Fruit fly (Drosophila melanogaster): ENCODE measurements around the gene CG34049.

The CG34049 gene

DNA sequence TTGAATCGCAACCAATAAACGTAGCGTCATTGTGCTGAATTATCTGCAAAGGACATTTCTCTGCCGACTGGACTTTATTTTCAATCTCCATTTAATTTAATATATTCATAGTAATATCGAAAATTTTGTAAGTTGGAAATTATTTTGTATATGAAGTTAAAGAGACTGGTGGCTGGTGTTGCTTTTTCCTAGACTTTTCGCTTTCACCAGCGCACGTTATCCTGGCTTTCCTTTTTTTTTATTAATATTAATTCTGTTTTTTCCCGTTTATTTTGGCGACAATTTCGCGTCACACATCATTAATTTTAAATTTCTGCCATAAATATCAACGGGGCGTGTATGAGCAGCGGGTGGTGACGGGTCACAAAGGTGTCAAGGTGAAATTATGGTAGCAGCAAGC, at the start of gene CG34049:
CG34049 (minus strand) TSS at position 101 of the 400 bp plus-strand sequence.
- TF ChIP-seq CG8478 (optimal IDR thresholded peaks at IDR 0.05) (no peak), CTCF (optimal IDR thresholded peaks at IDR 0.05) (no peak)

DNA sequence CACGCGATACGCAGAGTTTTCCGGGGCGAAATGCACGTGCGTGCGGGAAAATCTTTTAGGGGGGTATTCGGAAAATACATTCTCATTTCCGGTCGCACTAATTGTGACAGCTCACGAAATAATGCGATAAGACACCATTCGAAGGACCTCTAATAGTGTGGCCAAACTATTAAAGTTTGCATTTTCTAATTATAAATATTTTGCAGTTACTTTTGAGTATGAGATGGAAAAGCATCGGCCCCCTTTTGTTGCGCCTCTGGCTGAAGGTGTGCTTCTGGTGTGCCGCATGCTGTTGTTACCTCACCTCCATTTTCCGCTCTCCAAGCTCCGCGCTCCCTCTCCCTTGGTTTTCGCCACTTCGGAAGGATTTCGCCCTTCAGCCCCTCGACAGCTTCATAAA, 49.0 kb upstream of the CG34049 start:
- TF ChIP-seq CTCF (optimal IDR thresholded peaks at IDR 0.05) (no peak), CG8478 (optimal IDR thresholded peaks at IDR 0.05) (no peak)

- TF ChIP-seq CG8478 (optimal IDR thresholded peaks at IDR 0.05) (no peak), CTCF (optimal IDR thresholded peaks at IDR 0.05) (no peak)
These were observed 46.3 kb upstream of the CG34049 start, which contains the start of gene eys for dm6 chr2L:2311449-2311848. eys (plus strand) TSS chr2L:2311680.

- no peak for TF ChIP-seq CG8478 (optimal IDR thresholded peaks at IDR 0.05)
- no peak for TF ChIP-seq CTCF (optimal IDR thresholded peaks at IDR 0.05)
These were observed 42.5 kb upstream of the CG34049 start, which contains the start of gene CG16995 for dm6 chr2L:2307648-2308047. CG16995 (plus strand) TSS chr2L:2307948.

- TF ChIP-seq CTCF (optimal IDR thresholded peaks at IDR 0.05) (no peak), CG8478 (optimal IDR thresholded peaks at IDR 0.05) (no peak)
These were observed 34.7 kb upstream of the CG34049 start, which contains the start of gene CG31949 for dm6 chr2L:2299803-2300202. CG31949 (plus strand) TSS chr2L:2300103.

dm6 chr2L:2290638-2291037, 25.5 kb upstream of the CG34049 start, which contains the start of gene robl22E:
robl22E (minus strand) TSS chr2L:2290738.
- TF ChIP-seq CTCF (optimal IDR thresholded peaks at IDR 0.05): no peak
- no peak for TF ChIP-seq CG8478 (optimal IDR thresholded peaks at IDR 0.05)

- TF ChIP-seq CG8478 (optimal IDR thresholded peaks at IDR 0.05): no peak
- TF ChIP-seq CTCF (optimal IDR thresholded peaks at IDR 0.05): no peak
These were observed 24.2 kb upstream of the CG34049 start, which contains the start of gene CG17237 for dm6 chr2L:2289316-2289715. CG17237 (minus strand) TSS chr2L:2289416.

- TF ChIP-seq CG8478 (optimal IDR thresholded peaks at IDR 0.05) (no peak), CTCF (optimal IDR thresholded peaks at IDR 0.05) (no peak)
These were observed 22.7 kb upstream of the CG34049 start, which contains the start of gene CG42658 for dm6 chr2L:2287807-2288206. CG42658 (minus strand) TSS chr2L:2287907.

- no peak for TF ChIP-seq CTCF (optimal IDR thresholded peaks at IDR 0.05)
These were observed 21.7 kb upstream of the CG34049 start, which contains the start of gene CG31681 for dm6 chr2L:2286773-2287172. CG31681 (minus strand) TSS chr2L:2286873.

dm6 chr2L:2284863-2285262, 19.7 kb upstream of the CG34049 start, which contains the start of gene CG4271:
CG4271 (plus strand) TSS chr2L:2285163.
- TF ChIP-seq CG8478 (optimal IDR thresholded peaks at IDR 0.05) (no peak), CTCF (optimal IDR thresholded peaks at IDR 0.05) (no peak)

- TF ChIP-seq CG8478 (optimal IDR thresholded peaks at IDR 0.05) (no peak), CTCF (optimal IDR thresholded peaks at IDR 0.05) (no peak)
These were observed 3.9 kb upstream of the CG34049 start, which contains the start of gene CG17242 for dm6 chr2L:2269040-2269439. CG17242 (minus strand) TSS chr2L:2269140.

dm6 chr2L:2263142-2263541, 2.0 kb downstream of the CG34049 start, which contains the start of gene CG4270:
CG4270 (plus strand) TSS chr2L:2263442.
- TF ChIP-seq CTCF (optimal IDR thresholded peaks at IDR 0.05): no peak
- no peak for TF ChIP-seq CG8478 (optimal IDR thresholded peaks at IDR 0.05)

dm6 chr2L:2254950-2255349, 10.2 kb downstream of the CG34049 start, which contains the start of gene Send1:
Send1 (minus strand) TSS chr2L:2255050.
- no peak for TF ChIP-seq CG8478 (optimal IDR thresholded peaks at IDR 0.05)
- TF ChIP-seq CTCF (optimal IDR thresholded peaks at IDR 0.05): no peak

- TF ChIP-seq CTCF (optimal IDR thresholded peaks at IDR 0.05): no peak
- TF ChIP-seq CG8478 (optimal IDR thresholded peaks at IDR 0.05): no peak
These were observed 12.4 kb downstream of the CG34049 start, which contains the start of gene CG17234 for dm6 chr2L:2252745-2253144. CG17234 (plus strand) TSS chr2L:2253045.

DNA sequence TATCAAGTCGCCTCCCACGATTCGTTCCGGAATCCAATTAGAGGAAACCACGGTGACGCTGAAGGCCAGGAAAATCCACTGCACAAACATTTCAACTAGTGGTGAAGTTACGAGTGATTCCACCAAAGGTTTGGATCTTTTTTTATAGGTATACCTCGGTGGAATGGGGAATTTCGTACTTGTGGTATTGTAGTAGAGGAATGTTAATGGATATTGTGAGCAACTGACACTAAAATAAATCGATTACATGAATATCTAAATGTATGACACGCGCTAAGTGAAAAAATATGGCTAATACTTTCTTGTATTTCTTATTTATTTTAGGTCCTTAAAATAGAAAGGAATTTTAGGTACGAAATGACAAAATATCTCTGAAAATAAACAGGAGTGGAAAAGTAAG, 12.9 kb downstream of the CG34049 start, which contains the start of gene CG17239:
CG17239 (minus strand) TSS at position 101 of the 400 bp plus-strand sequence.
- no peak for TF ChIP-seq CTCF (optimal IDR thresholded peaks at IDR 0.05)
- no peak for TF ChIP-seq CG8478 (optimal IDR thresholded peaks at IDR 0.05)

dm6 chr2L:2251175-2251574, 13.9 kb downstream of the CG34049 start, which contains the start of gene Ser12:
Ser12 (minus strand) TSS chr2L:2251275.
- TF ChIP-seq CTCF (optimal IDR thresholded peaks at IDR 0.05) (no peak), CG8478 (optimal IDR thresholded peaks at IDR 0.05) (no peak)

All from S2 (cell line).